Fruit fly (Drosophila melanogaster) whole organism, pupa: ENCODE data around the gene Lasp.

ENCODE experiments used
- CG13204 ChIP-seq: fragments of 200-800 bp; sonication (Bioruptor generic); optimal IDR thresholded peaks from 2 replicates; lab custom pipeline; 2018; ENCODE audit warnings: missing biosample characterization, mild to moderate bottlenecking, missing genetic modification characterization, moderate library complexity
- CG14655 ChIP-seq: fragments of 200-800 bp; sonication (Bioruptor generic); optimal IDR thresholded peaks from 3 replicates; lab custom pipeline; 2017; ENCODE audit warnings: mild to moderate bottlenecking, missing biosample characterization, missing genetic modification reagents, missing genetic modification characterization
- CG32121 ChIP-seq: fragments of 200-800 bp; sonication (Bioruptor generic); IDR thresholded peaks from 2 replicates; pipeline ENCODE4 v1.3.6; 2022; ENCODE audit warnings: missing biosample characterization, missing genetic modification characterization
- CG34367 ChIP-seq: fragments of 200-800 bp; sonication (Bioruptor generic); optimal IDR thresholded peaks from 2 replicates; lab custom pipeline; 2018; ENCODE audit warnings: missing biosample characterization, mild to moderate bottlenecking, missing genetic modification characterization
- CG4496 ChIP-seq: fragments of 200-800 bp; sonication (Bioruptor generic); IDR thresholded peaks from 3 replicates; pipeline ENCODE4 v1.3.6; 2022; ENCODE audit warnings: missing biosample characterization, missing genetic modification characterization
- EcR ChIP-seq: fragments of 200-800 bp; sonication (Bioruptor generic); optimal IDR thresholded peaks from 3 replicates; lab custom pipeline; 2019; ENCODE audit warnings: missing biosample characterization, missing genetic modification characterization, mild to moderate bottlenecking, moderate library complexity, missing genetic modification reagents
- Ets98B ChIP-seq: fragments of 200-800 bp; sonication (Bioruptor generic); IDR thresholded peaks from 2 replicates; pipeline ENCODE4 v1.3.6; 2022; ENCODE audit warnings: missing biosample characterization, missing genetic modification characterization
- Pif1B ChIP-seq: fragments of 200-800 bp; sonication (Bioruptor generic); optimal IDR thresholded peaks from 3 replicates; lab custom pipeline; 2016; ENCODE audit warnings: missing biosample characterization, missing genetic modification characterization
- Snoo ChIP-seq: fragments of 200-800 bp; sonication (Bioruptor generic); optimal IDR thresholded peaks from 3 replicates; lab custom pipeline; 2017; ENCODE audit warnings: missing biosample characterization, mild to moderate bottlenecking, missing genetic modification characterization, inconsistent platforms
- fd96Ca ChIP-seq: fragments of 200-800 bp; sonication (Bioruptor generic); IDR thresholded peaks from 3 replicates; pipeline ENCODE4 v1.3.6; 2022; ENCODE audit warnings: missing biosample characterization, missing genetic modification characterization
- gl ChIP-seq: fragments of 200-800 bp; sonication (Bioruptor generic); optimal IDR thresholded peaks from 2 replicates; lab custom pipeline; 2018; ENCODE audit warnings: missing biosample characterization, mild to moderate bottlenecking, missing genetic modification characterization
- rn ChIP-seq: fragments of 200-800 bp; sonication (Bioruptor generic); IDR thresholded peaks from 2 replicates; pipeline ENCODE4 v1.3.6; 2022; ENCODE audit warnings: missing biosample characterization, missing genetic modification characterization

DNA sequence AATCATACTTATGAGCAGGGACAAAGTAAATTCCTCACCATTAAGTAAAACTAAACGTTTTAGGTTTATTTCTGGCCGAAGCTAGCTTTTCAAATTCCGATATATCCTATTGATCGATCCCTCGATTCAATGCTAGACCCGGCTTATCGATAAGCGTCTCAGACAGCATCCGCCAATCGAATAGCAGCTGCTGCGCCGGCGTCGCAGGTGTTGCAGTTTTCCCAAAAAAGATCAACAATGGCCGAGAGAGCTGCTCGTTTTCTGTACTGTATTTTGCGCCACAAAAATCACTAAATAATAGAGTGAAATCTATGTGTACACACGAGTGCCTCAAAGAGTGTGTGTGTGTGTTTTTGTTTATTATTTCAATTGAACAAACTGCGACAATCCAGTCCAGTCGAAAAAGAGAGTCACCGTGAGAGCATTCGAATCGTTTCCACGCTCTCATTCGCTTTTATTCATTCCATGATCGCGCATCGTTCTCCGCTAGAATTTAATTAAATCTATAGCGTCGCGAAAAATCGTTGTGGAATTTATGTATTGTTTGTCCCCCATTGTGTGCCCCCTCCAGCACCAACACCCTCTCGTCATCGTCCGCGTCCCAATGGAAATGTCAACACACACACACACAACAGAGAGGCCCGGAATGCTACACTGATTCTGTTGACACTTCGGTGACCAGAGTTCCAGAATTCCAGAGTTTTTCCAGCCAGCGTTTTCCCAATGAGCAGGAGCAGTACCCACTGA lies 2.1 kb upstream of the Lasp start:
- TF ChIP-seq Snoo (tag; lab: Kevin White, UChicago) (no peak), fd96Ca (GFP tag; lab: Robert Waterston, UW) (no peak), CG14655 (GFP tag; lab: Kevin White, UChicago) (no peak), CG34367 (no peak), CG4496 (GFP tag; lab: Robert Waterston, UW) (no peak), Ets98B (GFP tag; lab: Robert Waterston, UW) (no peak), EcR (GFP tag; lab: Kevin White, UChicago) (no peak), CG13204 (GFP tag; lab: Kevin White, UChicago) (no peak), Pif1B (no peak), CG32121 (GFP tag; lab: Robert Waterston, UW) (no peak), rn (no peak), gl (tag; lab: Kevin White, UChicago) (no peak)
